Worm (Caenorhabditis elegans) whole organism, L1 larva: ENCODE measurements around the gene M28.4.

ENCODE experiments used
- alr-1 ChIP-seq: fragments of 200-800 bp; sonication (Bioruptor generic); optimal IDR thresholded peaks from 2 replicates; lab custom pipeline; 2018; ENCODE audit warnings: borderline replicate concordance, mild to moderate bottlenecking, missing genetic modification characterization, missing compliant biosample characterization
- ceh-8 ChIP-seq: fragments of 200-800 bp; sonication (Bioruptor generic); optimal IDR thresholded peaks from 2 replicates; lab custom pipeline; 2018; ENCODE audit warnings: mild to moderate bottlenecking, missing genetic modification characterization, moderate library complexity, missing compliant biosample characterization
- dsc-1 ChIP-seq: sonication (generic microtip); optimal IDR thresholded peaks from 2 replicates; lab custom pipeline; 2016; ENCODE audit warnings: mild to moderate bottlenecking, missing genetic modification characterization, missing compliant biosample characterization
- fkh-10 ChIP-seq: sonication (generic microtip); optimal IDR thresholded peaks from 2 replicates; lab custom pipeline; 2017; ENCODE audit warnings: missing biosample characterization, missing genetic modification reagents, missing genetic modification characterization
- jun-1 ChIP-seq: fragments of 150-350 bp; optimal IDR thresholded peaks from 2 replicates; lab custom pipeline; 2014; ENCODE audit warnings: missing biosample characterization, missing genetic modification reagents, missing genetic modification characterization
- lin-15B ChIP-seq: fragments of 150-350 bp; sonication (generic microtip); optimal IDR thresholded peaks from 3 replicates; lab custom pipeline; 2014; ENCODE audit warnings: missing biosample characterization, missing genetic modification characterization
- mdl-1 ChIP-seq, 2 experiments: fragments of 150-350 bp; optimal IDR thresholded peaks; 2 replicates each; lab custom pipeline; 2014 to 2017; ENCODE audit warnings: missing biosample characterization in 2 of 2, missing genetic modification characterization in 2 of 2, inconsistent platforms in 1 of 2
- nhr-11 ChIP-seq: fragments of 150-350 bp; optimal IDR thresholded peaks from 2 replicates; lab custom pipeline; 2014; ENCODE audit warnings: missing biosample characterization, missing genetic modification characterization
- nhr-237 ChIP-seq: fragments of 150-350 bp; optimal IDR thresholded peaks from 2 replicates; lab custom pipeline; 2014; ENCODE audit warnings: missing biosample characterization, missing genetic modification characterization
- nhr-28 ChIP-seq: fragments of 150-350 bp; optimal IDR thresholded peaks from 2 replicates; lab custom pipeline; 2014; ENCODE audit warnings: missing biosample characterization, missing genetic modification characterization
- nhr-85 ChIP-seq: sonication (generic microtip); peaks from one replicate; lab custom pipeline; 2016; ENCODE audit warnings: missing genetic modification characterization, inconsistent platforms, missing compliant biosample characterization
- unc-62 ChIP-seq: fragments of 150-350 bp; optimal IDR thresholded peaks from 2 replicates; lab custom pipeline; 2014; ENCODE audit warnings: missing biosample characterization, missing genetic modification reagents, missing genetic modification characterization
- zip-4 ChIP-seq: fragments of 200-800 bp; sonication (Bioruptor generic); optimal IDR thresholded peaks from 2 replicates; lab custom pipeline; 2018; ENCODE audit warnings: mild to moderate bottlenecking, missing genetic modification characterization, moderate library complexity, missing compliant biosample characterization

- no peak for TF ChIP-seq nhr-237 (tag; lab: Kevin White, UChicago)
- TF ChIP-seq lin-15B (tag; lab: Kevin White, UChicago) = no peak
- TF ChIP-seq mdl-1 (tag; optimal IDR thresholded peaks at IDR 0.05; lab: Kevin White, UChicago) = no peak
- TF ChIP-seq jun-1 (tag; lab: Kevin White, UChicago) = no peak
- TF ChIP-seq nhr-11 (tag; lab: Kevin White, UChicago) = no peak
- TF ChIP-seq fkh-10 (GFP tag; lab: Kevin White, UChicago) = no peak
- no peak for TF ChIP-seq dsc-1 (tag; lab: Kevin White, UChicago)
- no peak for TF ChIP-seq unc-62
- TF ChIP-seq nhr-28 (tag; lab: Kevin White, UChicago) = no peak
- no peak for TF ChIP-seq zip-4 (GFP tag; lab: Kevin White, UChicago)
- no peak for TF ChIP-seq ceh-8
- no peak for TF ChIP-seq alr-1
- peak; percentile 10 for TF ChIP-seq nhr-85 (tag; lab: Kevin White, UChicago)
These were observed 17.4 kb downstream of the M28.4 start, which contains the start of gene marc-2 for ce11 chrII:10660892-10661291.
